Worm (Caenorhabditis elegans) whole organism, L1 larva: ENCODE measurements around the gene tag-250.

Experiments used
- C34B4.2 ChIP-seq: sonication (generic microtip); optimal IDR thresholded peaks from 2 replicates; lab custom pipeline; 2017; ENCODE audit warnings: mild to moderate bottlenecking, missing genetic modification characterization, missing compliant biosample characterization
- F16B12.6 ChIP-seq: fragments of 150-350 bp; optimal IDR thresholded peaks from 2 replicates; lab custom pipeline; 2014; ENCODE audit warnings: missing biosample characterization, missing genetic modification characterization
- alr-1 ChIP-seq: fragments of 200-800 bp; sonication (Bioruptor generic); optimal IDR thresholded peaks from 2 replicates; lab custom pipeline; 2018; ENCODE audit warnings: borderline replicate concordance, mild to moderate bottlenecking, missing genetic modification characterization, missing compliant biosample characterization
- blmp-1 ChIP-seq: fragments of 150-350 bp; optimal IDR thresholded peaks from 2 replicates; lab custom pipeline; 2014; ENCODE audit warnings: missing biosample characterization, missing genetic modification characterization
- ceh-63 ChIP-seq: fragments of 200-800 bp; sonication (Bioruptor generic); optimal IDR thresholded peaks from 2 replicates; lab custom pipeline; 2018; ENCODE audit warnings: mild to moderate bottlenecking, missing genetic modification characterization, missing compliant biosample characterization
- ceh-8 ChIP-seq: fragments of 200-800 bp; sonication (Bioruptor generic); optimal IDR thresholded peaks from 2 replicates; lab custom pipeline; 2018; ENCODE audit warnings: mild to moderate bottlenecking, missing genetic modification characterization, moderate library complexity, missing compliant biosample characterization
- ceh-88 ChIP-seq: fragments of 200-800 bp; sonication (Bioruptor generic); IDR thresholded peaks from 2 replicates; pipeline ENCODE4 v1.3.6; 2022; ENCODE audit warnings: missing genetic modification characterization, missing compliant biosample characterization
- ces-1 ChIP-seq: fragments of 150-350 bp; optimal IDR thresholded peaks from 2 replicates; lab custom pipeline; 2014; ENCODE audit warnings: missing biosample characterization, missing genetic modification reagents, missing genetic modification characterization
- dsc-1 ChIP-seq: sonication (generic microtip); optimal IDR thresholded peaks from 2 replicates; lab custom pipeline; 2016; ENCODE audit warnings: mild to moderate bottlenecking, missing genetic modification characterization, missing compliant biosample characterization
- efl-3 ChIP-seq: fragments of 200-800 bp; sonication (Bioruptor generic); optimal IDR thresholded peaks from 2 replicates; lab custom pipeline; 2018; ENCODE audit warnings: mild to moderate bottlenecking, missing genetic modification characterization, missing compliant biosample characterization
- egl-27 ChIP-seq, 2 experiments: fragments of 150-350 bp in 1 of 2; sonication (generic microtip); optimal IDR thresholded peaks; 3 replicates each; lab custom pipeline; 2017 to 2018; ENCODE audit warnings: missing biosample characterization in 2 of 2, missing genetic modification characterization in 2 of 2, missing genetic modification reagents in 2 of 2
- fos-1 ChIP-seq: fragments of 150-350 bp; optimal IDR thresholded peaks from 2 replicates; lab custom pipeline; 2014; ENCODE audit warnings: missing biosample characterization, missing genetic modification characterization
- grh-1 ChIP-seq: fragments of 200-800 bp; sonication (Bioruptor generic); IDR thresholded peaks from 2 replicates; pipeline ENCODE4 v1.3.6; 2022; ENCODE audit warnings: missing genetic modification reagents, missing genetic modification characterization, missing compliant biosample characterization
- hlh-17 ChIP-seq: fragments of 200-800 bp; sonication (Bioruptor generic); optimal IDR thresholded peaks from 2 replicates; lab custom pipeline; 2018; ENCODE audit warnings: missing genetic modification characterization, mild to moderate bottlenecking, missing compliant biosample characterization, moderate library complexity, borderline replicate concordance
- hlh-4 ChIP-seq: sonication (generic microtip); optimal IDR thresholded peaks from 2 replicates; lab custom pipeline; 2016; ENCODE audit warnings: mild to moderate bottlenecking, missing genetic modification characterization, missing compliant biosample characterization
- hpl-2 ChIP-seq: fragments of 150-350 bp; optimal IDR thresholded peaks from 2 replicates; lab custom pipeline; 2014; ENCODE audit warnings: missing biosample characterization, missing genetic modification reagents, missing genetic modification characterization
- irx-1 ChIP-seq: sonication (generic microtip); optimal IDR thresholded peaks from 2 replicates; lab custom pipeline; 2016; ENCODE audit warnings: missing genetic modification characterization, missing compliant biosample characterization
- isw-1 ChIP-seq: fragments of 200-800 bp; sonication (Bioruptor generic); IDR thresholded peaks from 2 replicates; pipeline ENCODE4 v1.3.6; 2022; ENCODE audit warnings: missing genetic modification characterization, missing compliant biosample characterization
- lin-13 ChIP-seq: fragments of 150-350 bp; optimal IDR thresholded peaks from 2 replicates; lab custom pipeline; 2014; ENCODE audit warnings: missing biosample characterization, missing genetic modification reagents, missing genetic modification characterization
- lin-14 ChIP-seq: fragments of 200-800 bp; sonication (Bioruptor generic); optimal IDR thresholded peaks from 2 replicates; lab custom pipeline; 2018; ENCODE audit warnings: mild to moderate bottlenecking, missing genetic modification characterization, moderate library complexity, missing compliant biosample characterization
- lin-15B ChIP-seq: fragments of 150-350 bp; sonication (generic microtip); optimal IDR thresholded peaks from 3 replicates; lab custom pipeline; 2014; ENCODE audit warnings: missing biosample characterization, missing genetic modification characterization
- lin-35 ChIP-seq, 2 experiments: fragments of 150-350 bp; optimal IDR thresholded peaks; 2 replicates each; lab custom pipeline; 2014; ENCODE audit warnings: missing biosample characterization in 2 of 2, missing genetic modification characterization in 2 of 2, missing genetic modification reagents in 2 of 2
- lin-39 ChIP-seq: fragments of 150-350 bp; optimal IDR thresholded peaks from 2 replicates; lab custom pipeline; 2014; ENCODE audit warnings: missing biosample characterization, missing genetic modification reagents, missing genetic modification characterization
- mab-9 ChIP-seq: fragments of 200-800 bp; sonication (Bioruptor generic); IDR thresholded peaks from 2 replicates; pipeline ENCODE4 v1.3.6; 2022; ENCODE audit warnings: missing genetic modification reagents, missing genetic modification characterization, missing compliant biosample characterization
- mep-1 ChIP-seq: fragments of 150-350 bp; optimal IDR thresholded peaks from 2 replicates; lab custom pipeline; 2014; ENCODE audit warnings: missing biosample characterization, missing genetic modification characterization
- nhr-11 ChIP-seq: fragments of 150-350 bp; optimal IDR thresholded peaks from 2 replicates; lab custom pipeline; 2014; ENCODE audit warnings: missing biosample characterization, missing genetic modification characterization
- nhr-19 ChIP-seq: fragments of 200-800 bp; sonication (Bioruptor generic); conservative IDR thresholded peaks from 2 replicates; pipeline ENCODE4 v1.3.6; 2022; ENCODE audit warnings: missing genetic modification characterization, missing compliant biosample characterization
- nhr-28 ChIP-seq: fragments of 150-350 bp; optimal IDR thresholded peaks from 2 replicates; lab custom pipeline; 2014; ENCODE audit warnings: missing biosample characterization, missing genetic modification characterization
- nhr-47 ChIP-seq: sonication (generic microtip); optimal IDR thresholded peaks from 2 replicates; lab custom pipeline; 2016; ENCODE audit warnings: mild to moderate bottlenecking, missing genetic modification characterization, moderate library complexity, missing compliant biosample characterization
- nhr-77 ChIP-seq: fragments of 150-350 bp; optimal IDR thresholded peaks from 2 replicates; lab custom pipeline; 2014; ENCODE audit warnings: missing biosample characterization, missing genetic modification characterization
- nhr-90 ChIP-seq: sonication (generic microtip); optimal IDR thresholded peaks from 2 replicates; lab custom pipeline; 2016; ENCODE audit warnings: mild to moderate bottlenecking, missing genetic modification characterization, missing compliant biosample characterization; ENCODE audit not compliant: poor library complexity
- pax-3 ChIP-seq: fragments of 200-800 bp; sonication (Bioruptor generic); optimal IDR thresholded peaks from 2 replicates; lab custom pipeline; 2018; ENCODE audit warnings: mild to moderate bottlenecking, missing genetic modification characterization, moderate library complexity, missing compliant biosample characterization
- pqm-1 ChIP-seq: sonication (generic microtip); optimal IDR thresholded peaks from 3 replicates; lab custom pipeline; 2017; ENCODE audit warnings: missing biosample characterization, missing genetic modification characterization
- skn-1 ChIP-seq: fragments of 150-350 bp; optimal IDR thresholded peaks from 2 replicates; lab custom pipeline; 2014; ENCODE audit warnings: missing biosample characterization, missing genetic modification characterization
- snpc-4 ChIP-seq: fragments of 150-350 bp; optimal IDR thresholded peaks from 2 replicates; lab custom pipeline; 2014; ENCODE audit warnings: missing biosample characterization, missing genetic modification characterization
- sox-4 ChIP-seq: sonication (generic microtip); optimal IDR thresholded peaks from 2 replicates; lab custom pipeline; 2016; ENCODE audit warnings: missing genetic modification characterization, missing compliant biosample characterization
- sptf-1 ChIP-seq: fragments of 150-350 bp; optimal IDR thresholded peaks from 2 replicates; lab custom pipeline; 2014; ENCODE audit warnings: missing biosample characterization, missing genetic modification characterization
- tbx-2 ChIP-seq: sonication (generic microtip); optimal IDR thresholded peaks from 2 replicates; lab custom pipeline; 2016; ENCODE audit warnings: missing genetic modification characterization, missing compliant biosample characterization
- unc-62 ChIP-seq: fragments of 150-350 bp; optimal IDR thresholded peaks from 2 replicates; lab custom pipeline; 2014; ENCODE audit warnings: missing biosample characterization, missing genetic modification reagents, missing genetic modification characterization
- vab-15 ChIP-seq: sonication (generic microtip); optimal IDR thresholded peaks from 2 replicates; lab custom pipeline; 2017; ENCODE audit warnings: missing genotype, mild to moderate bottlenecking, missing genetic modification characterization, missing compliant biosample characterization
- ztf-11 ChIP-seq, 2 experiments: sonication (generic microtip); optimal IDR thresholded peaks; 2 replicates each; lab custom pipeline; 2016 to 2017; ENCODE audit warnings: missing genetic modification characterization in 2 of 2, missing biosample characterization in 1 of 2, missing compliant biosample characterization in 1 of 2

tag-250 gene

DNA sequence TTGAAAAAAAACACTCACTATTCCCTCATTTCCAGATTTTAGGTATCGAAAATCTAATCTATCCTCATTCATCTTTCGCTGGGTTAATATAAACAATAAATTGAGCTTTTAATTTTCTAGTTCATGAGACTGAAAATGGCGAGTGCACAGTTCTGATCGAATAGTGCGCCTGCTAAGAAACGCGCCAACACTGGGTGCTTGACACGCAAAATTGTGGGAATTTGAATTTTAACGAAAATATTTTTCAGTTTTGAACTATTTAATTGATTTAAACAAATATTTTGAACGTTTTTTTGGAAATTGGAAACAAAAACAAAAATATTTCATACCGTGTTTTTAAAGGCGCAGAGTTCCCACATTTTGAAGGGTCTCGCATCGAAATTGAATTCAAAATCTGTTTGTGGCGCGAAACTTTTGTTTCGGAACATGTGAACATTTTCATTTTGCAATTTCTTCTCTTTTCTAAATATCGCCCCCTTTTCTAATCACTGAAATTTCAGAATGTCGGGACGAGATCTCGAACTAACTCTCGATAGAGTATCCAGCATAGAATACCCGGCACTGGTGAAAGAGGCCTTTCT is 3.9 kb upstream of the tag-250 start, which contains the start of the genes C29E4.13 and npp-15 (continued):
- TF ChIP-seq lin-15B (tag; lab: Kevin White, UChicago), result peak; percentile 18
- TF ChIP-seq isw-1 (GFP tag; lab: Robert Waterston, UW), result no peak
- TF ChIP-seq ztf-11 (tag; optimal IDR thresholded peaks at IDR 0.05; lab: Kevin White, UChicago), result no peak
- TF ChIP-seq pax-3 (tag; lab: Kevin White, UChicago), result no peak
- no peak for TF ChIP-seq nhr-11 (tag; lab: Kevin White, UChicago)
- no peak for TF ChIP-seq hlh-4 (tag; lab: Kevin White, UChicago)
- peak; percentile 27 for TF ChIP-seq nhr-90 (tag; lab: Kevin White, UChicago)
- no peak for TF ChIP-seq hlh-17 (GFP tag; lab: Kevin White, UChicago)
- TF ChIP-seq ces-1 (GFP tag; lab: Kevin White, UChicago), result no peak
- TF ChIP-seq C34B4.2, result no peak
- no peak for TF ChIP-seq ceh-88 (GFP tag; lab: Robert Waterston, UW)
- TF ChIP-seq hpl-2 (GFP tag; lab: Kevin White, UChicago), result no peak
- TF ChIP-seq nhr-28 (tag; lab: Kevin White, UChicago), result no peak
- no peak for TF ChIP-seq unc-62 (GFP tag; lab: Kevin White, UChicago)
- TF ChIP-seq vab-15, result no peak
- TF ChIP-seq dsc-1 (tag; lab: Kevin White, UChicago), result no peak
- TF ChIP-seq egl-27 (tag; optimal IDR thresholded peaks at IDR 0.05; lab: Kevin White, UChicago), result no peak
- TF ChIP-seq sox-4, result no peak
- TF ChIP-seq lin-13 (GFP tag; lab: Kevin White, UChicago), result no peak
- TF ChIP-seq sptf-1, result no peak
- TF ChIP-seq nhr-19 (GFP tag; lab: Robert Waterston, UW), result no peak; the same call in 1 of the 2 replicates
- no peak for TF ChIP-seq alr-1
- TF ChIP-seq fos-1, result no peak
- no peak for TF ChIP-seq mab-9 (GFP tag; lab: Robert Waterston, UW)
- TF ChIP-seq ceh-63 (GFP tag; lab: Kevin White, UChicago), result no peak
- TF ChIP-seq pqm-1 (tag; lab: Kevin White, UChicago), result no peak
- no peak for TF ChIP-seq ceh-8 (GFP tag; lab: Kevin White, UChicago)
- TF ChIP-seq mep-1 (tag; lab: Kevin White, UChicago), result peak; percentile 70
- TF ChIP-seq nhr-47 (tag; lab: Kevin White, UChicago), result no peak
- TF ChIP-seq grh-1 (GFP tag; lab: Robert Waterston, UW), result no peak
- no peak for TF ChIP-seq snpc-4 (tag; lab: Kevin White, UChicago)

DNA sequence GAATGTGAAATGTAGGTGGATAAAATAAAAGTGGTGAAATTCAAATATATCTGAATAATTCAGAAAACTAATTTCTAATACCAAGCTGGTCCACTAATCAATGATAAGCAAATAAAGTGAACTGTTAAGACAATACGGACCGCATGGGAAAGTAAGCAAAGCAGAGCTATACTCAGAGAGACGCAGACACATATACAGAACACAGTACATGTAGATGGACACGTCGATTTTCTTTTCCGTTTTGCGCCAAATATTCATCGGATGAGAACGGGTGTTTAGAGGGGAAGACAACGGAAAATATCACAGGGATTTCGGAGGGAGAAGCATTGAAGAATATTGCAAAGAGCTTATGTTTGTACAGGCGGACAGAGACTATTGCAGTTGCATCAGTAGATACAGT is 1.2 kb upstream of the tag-250 start:
- TF ChIP-seq unc-62 (GFP tag; lab: Kevin White, UChicago) (no peak), blmp-1 (tag; lab: Kevin White, UChicago) (peak; percentile 27)

DNA sequence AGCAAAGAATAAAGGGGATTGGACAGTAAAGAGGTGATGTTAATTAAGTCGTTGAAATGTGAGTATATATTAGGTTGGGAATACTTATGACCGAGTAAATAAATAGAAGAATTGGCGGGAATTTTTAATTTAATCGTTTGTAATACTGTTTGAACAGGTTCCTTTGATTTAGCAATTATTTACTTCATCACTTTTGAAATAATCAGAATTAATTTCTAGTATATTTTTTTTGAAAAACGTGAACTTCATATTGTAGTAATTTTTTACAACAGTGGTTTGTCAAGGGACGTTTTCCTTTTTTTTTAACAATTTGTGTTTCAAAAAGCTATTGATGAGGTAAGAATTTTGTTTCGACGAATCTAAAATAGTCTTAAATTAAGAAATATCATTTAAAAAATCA is 2.5 kb downstream of the tag-250 start, which contains the start of gene C29E4.17:
Gene C29E4.17, plus strand, starts transcription at position 301 of the 400 bp plus-strand sequence.
- TF ChIP-seq lin-14 (GFP tag; lab: Kevin White, UChicago) (no peak), tbx-2 (tag; lab: Kevin White, UChicago) (no peak), skn-1 (no peak), nhr-77 (tag; lab: Kevin White, UChicago) (no peak), lin-39 (tag; lab: Kevin White, UChicago) (no peak), lin-13 (GFP tag; lab: Kevin White, UChicago) (no peak), lin-35 (GFP tag; optimal IDR thresholded peaks at IDR 0.05; lab: Kevin White, UChicago) (no peak), efl-3 (GFP tag; lab: Kevin White, UChicago) (no peak), F16B12.6 (tag; lab: Kevin White, UChicago) (no peak), irx-1 (no peak)
